Worm (Caenorhabditis elegans) whole organism, L4 larva: ENCODE data around the gene flp-9.

Experiments used
- ama-1 ChIP-seq: fragments of 150-350 bp; optimal IDR thresholded peaks from 2 replicates; lab custom pipeline; 2014; ENCODE audit warnings: inconsistent platforms, mixed read lengths
- daf-16 ChIP-seq, 3 experiments: sonication (generic microtip); optimal IDR thresholded peaks; 2 replicates each; lab custom pipeline; 2016 to 2017; ENCODE audit warnings: missing genetic modification characterization in 3 of 3, missing genetic modification reagents in 3 of 3, mild to moderate bottlenecking in 2 of 3, missing compliant biosample characterization in 2 of 3, missing biosample characterization in 1 of 3, moderate library complexity in 1 of 3
- dpl-1 ChIP-seq: fragments of 150-350 bp; optimal IDR thresholded peaks from 2 replicates; lab custom pipeline; 2014; ENCODE audit warnings: missing biosample characterization, missing genetic modification reagents, missing genetic modification characterization
- dve-1 ChIP-seq: sonication (generic microtip); optimal IDR thresholded peaks from 2 replicates; lab custom pipeline; 2017; ENCODE audit warnings: antibody characterized with exemption, mild to moderate bottlenecking, missing genetic modification characterization, missing compliant biosample characterization; ENCODE audit not compliant: insufficient read depth
- fkh-10 ChIP-seq: fragments of 150-350 bp; optimal IDR thresholded peaks from 2 replicates; lab custom pipeline; 2014; ENCODE audit warnings: missing biosample characterization, missing genetic modification reagents, missing genetic modification characterization
- lin-13 ChIP-seq: fragments of 150-350 bp; optimal IDR thresholded peaks from 2 replicates; lab custom pipeline; 2014; ENCODE audit warnings: missing biosample characterization, missing genetic modification reagents, missing genetic modification characterization
- lin-39 ChIP-seq: fragments of 150-350 bp; optimal IDR thresholded peaks from 2 replicates; lab custom pipeline; 2014; ENCODE audit warnings: missing biosample characterization, missing genetic modification reagents, missing genetic modification characterization
- lsy-2 ChIP-seq, 2 experiments: fragments of 150-350 bp in 1 of 2; sonication (generic microtip) in 1 of 2; optimal IDR thresholded peaks; 2 replicates each; lab custom pipeline; 2014 to 2017; ENCODE audit warnings: missing biosample characterization in 2 of 2, missing genetic modification characterization in 2 of 2
- mdl-1 ChIP-seq, 2 experiments: fragments of 150-350 bp in 1 of 2; sonication (generic microtip) in 1 of 2; optimal IDR thresholded peaks; 2 replicates each; lab custom pipeline; 2014 to 2017; ENCODE audit warnings: missing biosample characterization in 2 of 2, missing genetic modification characterization in 2 of 2
- mxl-2 ChIP-seq: fragments of 200-800 bp; sonication (Bioruptor generic); conservative IDR thresholded peaks from 2 replicates; pipeline ENCODE4 v1.3.6; 2022; ENCODE audit warnings: missing genetic modification reagents, missing genetic modification characterization, missing compliant biosample characterization
- snpc-4 ChIP-seq: fragments of 150-350 bp; optimal IDR thresholded peaks from 2 replicates; lab custom pipeline; 2014; ENCODE audit warnings: missing biosample characterization, missing genetic modification characterization
- unc-39 ChIP-seq: sonication (generic microtip); optimal IDR thresholded peaks from 2 replicates; lab custom pipeline; 2017; ENCODE audit warnings: missing biosample characterization, missing genetic modification characterization
- unc-62 ChIP-seq, 3 experiments: fragments of 150-350 bp in 1 of 3; sonication (generic microtip); optimal IDR thresholded peaks in 2 of 3; peaks in 1 of 3; 1 replicate in 1 of 3; 2 replicates in 2 of 3; lab custom pipeline; 2014 to 2017; ENCODE audit warnings: missing biosample characterization in 3 of 3, missing genetic modification characterization in 3 of 3, missing genetic modification reagents in 3 of 3, missing genotype in 1 of 3

- TF ChIP-seq ama-1 (lab: Kevin White, UChicago), result no peak
- TF ChIP-seq mdl-1 (tag; optimal IDR thresholded peaks at IDR 0.05; lab: Kevin White, UChicago), result no peak
- TF ChIP-seq dve-1, result no peak
- no peak for TF ChIP-seq dpl-1
- TF ChIP-seq unc-39, result no peak
- TF ChIP-seq lin-39 (tag; lab: Kevin White, UChicago), result no peak
- TF ChIP-seq snpc-4 (tag; lab: Kevin White, UChicago), result no peak
- TF ChIP-seq lsy-2 (tag; optimal IDR thresholded peaks at IDR 0.05; lab: Kevin White, UChicago), result no peak
- no peak for TF ChIP-seq lin-13
- no peak for TF ChIP-seq daf-16 (GFP tag; optimal IDR thresholded peaks at IDR 0.05; lab: Kevin White, UChicago)
- TF ChIP-seq daf-16 (tag; optimal IDR thresholded peaks at IDR 0.05; lab: Kevin White, UChicago), result no peak
- TF ChIP-seq unc-62 (GFP tag; optimal IDR thresholded peaks at IDR 0.05 in 1 of 2; lab: Kevin White, UChicago), result no peak
- no peak for TF ChIP-seq unc-62 (tag; optimal IDR thresholded peaks at IDR 0.05; lab: Kevin White, UChicago)
- no peak for TF ChIP-seq fkh-10 (GFP tag; lab: Kevin White, UChicago)
- TF ChIP-seq mxl-2 (GFP tag; lab: Robert Waterston, UW), result no peak
Measured at ce11 chrIV:12725228-12725627, 32.1 kb downstream of the flp-9 start.
